Worm (Caenorhabditis elegans) whole organism, early embryonic: ENCODE measurements around the gene C03B1.5.

Experiments used
- ama-1 ChIP-seq: fragments of 150-350 bp; optimal IDR thresholded peaks from 2 replicates; lab custom pipeline; 2014
- ets-7 ChIP-seq: sonication (generic microtip); optimal IDR thresholded peaks from 2 replicates; lab custom pipeline; 2016; ENCODE audit warnings: missing genotype, missing genetic modification characterization, missing compliant biosample characterization
- hmbx-1 ChIP-seq: sonication (generic microtip); optimal IDR thresholded peaks from 2 replicates; lab custom pipeline; 2016; ENCODE audit warnings: mild to moderate bottlenecking, missing genetic modification characterization, missing compliant biosample characterization
- scrt-1 ChIP-seq: fragments of 200-800 bp; sonication (Bioruptor generic); IDR thresholded peaks from 2 replicates; pipeline ENCODE4 v1.3.6; 2022; ENCODE audit warnings: missing genetic modification characterization, missing compliant biosample characterization

DNA sequence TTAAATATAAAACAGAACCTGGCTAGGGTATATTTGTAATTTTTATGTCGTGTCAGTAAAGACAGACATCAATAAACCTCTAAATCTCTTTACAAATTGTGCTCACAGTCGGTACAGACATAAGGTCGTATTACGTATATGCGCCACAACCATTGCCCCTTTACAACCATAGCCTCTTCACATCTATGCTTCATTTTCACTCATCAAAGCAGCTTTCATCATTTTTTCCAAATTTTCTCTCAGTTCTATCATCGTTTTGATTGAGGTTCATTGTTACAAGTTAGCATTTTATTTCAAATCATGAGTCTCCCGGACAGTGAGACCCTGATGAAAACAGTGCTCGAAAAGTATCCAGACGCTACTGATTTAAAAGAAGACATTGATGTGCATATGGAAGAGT lies 8.8 kb downstream of the C03B1.5 start, which contains the start of gene C03B1.4:
- TF ChIP-seq ets-7 (no peak), scrt-1 (GFP tag; lab: Robert Waterston, UW) (no peak), ama-1 (no peak), hmbx-1 (tag; lab: Kevin White, UChicago) (no peak)
